Fruit fly (Drosophila melanogaster): Measurements from ENCODE around the gene CG7530.

CG7530 gene

dm6 chr3R:14683928-14684327 lies 47.4 kb downstream of the CG7530 start (continued):
- TF ChIP-seq psq (GFP tag; optimal IDR thresholded peaks at IDR 0.05), result peak; percentile 33
- no peak for TF ChIP-seq dmrt93B (GFP tag; optimal IDR thresholded peaks at IDR 0.05)

dm6 chr3R:14680112-14680665 lies 51.1 kb downstream of the CG7530 start:
- peak; percentile 47 for TF ChIP-seq Sp1 (GFP tag; optimal IDR thresholded peaks at IDR 0.05)
- peak; percentile 29 for TF ChIP-seq CrebA (GFP tag; optimal IDR thresholded peaks at IDR 0.05; ENCODE audit: borderline replicate concordance)
- no peak for TF ChIP-seq Dif (GFP tag; optimal IDR thresholded peaks at IDR 0.05; ENCODE audit: partially characterized antibody)
- TF ChIP-seq Hnf4 (GFP tag; optimal IDR thresholded peaks at IDR 0.05), result no peak
- no peak for TF ChIP-seq woc (GFP tag; optimal IDR thresholded peaks at IDR 0.05)
- peak; percentile 29 for TF ChIP-seq rgr (GFP tag; optimal IDR thresholded peaks at IDR 0.05)
- peak; percentile 43 for TF ChIP-seq Hr83 (GFP tag; optimal IDR thresholded peaks at IDR 0.05; ENCODE audit: poor library complexity, severe bottlenecking)
- peak; percentile 10 for TF ChIP-seq HLH106 (tag; optimal IDR thresholded peaks at IDR 0.05)
- TF ChIP-seq fru (GFP tag; optimal IDR thresholded peaks at IDR 0.05), result peak; percentile 14
- TF ChIP-seq br (GFP tag; optimal IDR thresholded peaks at IDR 0.05), result peak; percentile 17
- no peak for TF ChIP-seq Rel (GFP tag; optimal IDR thresholded peaks at IDR 0.05)
- peak; percentile 20 for TF ChIP-seq Rel (tag; optimal IDR thresholded peaks at IDR 0.05)
- TF ChIP-seq dsf (GFP tag; optimal IDR thresholded peaks at IDR 0.05; ENCODE audit: borderline replicate concordance), result no peak
- TF ChIP-seq dl (GFP tag; optimal IDR thresholded peaks at IDR 0.05; ENCODE audit: insufficient read depth in 1 of 2, partially characterized antibody in 2 of 2), result no peak
- TF ChIP-seq OdsH (GFP tag; optimal IDR thresholded peaks at IDR 0.05), result peak; percentile 13
- peak; percentile 48 for TF ChIP-seq h (GFP tag; optimal IDR thresholded peaks at IDR 0.05)
- no peak for TF ChIP-seq jim (GFP tag; optimal IDR thresholded peaks at IDR 0.05)

dm6 chr3R:14679381-14680111 lies 51.8 kb downstream of the CG7530 start:
- no peak for TF ChIP-seq lola (GFP tag; optimal IDR thresholded peaks at IDR 0.05)
- TF ChIP-seq tai (GFP tag; optimal IDR thresholded peaks at IDR 0.05), result no peak
- no peak for TF ChIP-seq Hr83 (GFP tag; optimal IDR thresholded peaks at IDR 0.05; ENCODE audit: poor library complexity, severe bottlenecking)
- TF ChIP-seq pan (optimal IDR thresholded peaks at IDR 0.05), result no peak
- TF ChIP-seq h (GFP tag; optimal IDR thresholded peaks at IDR 0.05), result no peak
- TF ChIP-seq OdsH (GFP tag; optimal IDR thresholded peaks at IDR 0.05), result no peak
- TF ChIP-seq usp (GFP tag; optimal IDR thresholded peaks at IDR 0.05), result no peak
- TF ChIP-seq Vsx2 (GFP tag; optimal IDR thresholded peaks at IDR 0.05; ENCODE audit: partially characterized antibody), result no peak
- TF ChIP-seq rgr (GFP tag; optimal IDR thresholded peaks at IDR 0.05), result no peak
- TF ChIP-seq psq (GFP tag; optimal IDR thresholded peaks at IDR 0.05), result no peak
- TF ChIP-seq dmrt93B (GFP tag; optimal IDR thresholded peaks at IDR 0.05), result no peak
- no peak for TF ChIP-seq sv (GFP tag; optimal IDR thresholded peaks at IDR 0.05)
- no peak for TF ChIP-seq Sp1 (GFP tag; optimal IDR thresholded peaks at IDR 0.05)
- TF ChIP-seq jim (GFP tag; optimal IDR thresholded peaks at IDR 0.05), result no peak
- no peak for TF ChIP-seq CG32264 (GFP tag; optimal IDR thresholded peaks at IDR 0.05)
- no peak for TF ChIP-seq woc (GFP tag; optimal IDR thresholded peaks at IDR 0.05)
- no peak for TF ChIP-seq N (GFP tag; optimal IDR thresholded peaks at IDR 0.05)
- no peak for TF ChIP-seq Jra (GFP tag; optimal IDR thresholded peaks at IDR 0.05)

dm6 chr3R:14677814-14678213 lies 53.5 kb downstream of the CG7530 start:
- TF ChIP-seq psq (GFP tag; optimal IDR thresholded peaks at IDR 0.05) (no peak), sv (GFP tag; optimal IDR thresholded peaks at IDR 0.05) (no peak), Rel (GFP tag; optimal IDR thresholded peaks at IDR 0.05) (peak; percentile 2), Rel (tag; optimal IDR thresholded peaks at IDR 0.05) (no peak)

- TF ChIP-seq Sp1 (GFP tag; optimal IDR thresholded peaks at IDR 0.05), result peak; percentile 2
- no peak for TF ChIP-seq pan (optimal IDR thresholded peaks at IDR 0.05)
Measured at dm6 chr3R:14677065-14677464, 54.2 kb downstream of the CG7530 start.

- peak; percentile 29 for TF ChIP-seq woc (GFP tag; optimal IDR thresholded peaks at IDR 0.05)
- peak in 1 of 2 experiments; percentile 64 for TF ChIP-seq foxo (GFP tag; optimal IDR thresholded peaks at IDR 0.05)
- no peak for TF ChIP-seq Myc (optimal IDR thresholded peaks at IDR 0.05)
- peak; percentile 42 for TF ChIP-seq ey (GFP tag; optimal IDR thresholded peaks at IDR 0.05)
- TF ChIP-seq h (GFP tag; optimal IDR thresholded peaks at IDR 0.05), result peak; percentile 75
- TF ChIP-seq OdsH (GFP tag; optimal IDR thresholded peaks at IDR 0.05), result peak; percentile 43
- TF ChIP-seq Dfd (GFP tag; optimal IDR thresholded peaks at IDR 0.05), result no peak
- TF ChIP-seq Hnf4 (GFP tag; optimal IDR thresholded peaks at IDR 0.05), result peak; percentile 40
- TF ChIP-seq psq (GFP tag; optimal IDR thresholded peaks at IDR 0.05), result peak; percentile 33
- peak; percentile 57 for TF ChIP-seq Sp1 (GFP tag; optimal IDR thresholded peaks at IDR 0.05)
- TF ChIP-seq fru (GFP tag; optimal IDR thresholded peaks at IDR 0.05), result peak; percentile 57
- TF ChIP-seq br (GFP tag; optimal IDR thresholded peaks at IDR 0.05), result peak; percentile 37
- TF ChIP-seq tai (GFP tag; optimal IDR thresholded peaks at IDR 0.05), result no peak
- TF ChIP-seq HLH106 (tag; optimal IDR thresholded peaks at IDR 0.05), result peak; percentile 55
- peak; percentile 51 for TF ChIP-seq rgr (GFP tag; optimal IDR thresholded peaks at IDR 0.05)
- TF ChIP-seq N (GFP tag; optimal IDR thresholded peaks at IDR 0.05), result no peak
- TF ChIP-seq GATAd (GFP tag; optimal IDR thresholded peaks at IDR 0.05), result no peak
Measured at dm6 chr3R:14674762-14675161, 56.5 kb downstream of the CG7530 start.
